Fruit fly (Drosophila melanogaster) whole organism, wandering third instar larva: ENCODE data around the gene CG1239.

Experiments used
- Abd-B ChIP-seq: fragments of >200 bp; optimal IDR thresholded peaks from 2 replicates; lab custom pipeline; 2017; ENCODE audit warnings: missing biosample characterization, missing genetic modification characterization
- CG32264 ChIP-seq: fragments of 200-800 bp; sonication (Bioruptor generic); optimal IDR thresholded peaks from 2 replicates; lab custom pipeline; 2016; ENCODE audit warnings: missing biosample characterization, missing genetic modification characterization
- CG9705 ChIP-seq: fragments of 200-800 bp; sonication (Bioruptor generic); optimal IDR thresholded peaks from 2 replicates; lab custom pipeline; 2018; ENCODE audit warnings: missing biosample characterization, mild to moderate bottlenecking, missing genetic modification characterization
- CrebA ChIP-seq: fragments of 200-800 bp; sonication (Bioruptor generic); optimal IDR thresholded peaks from 2 replicates; lab custom pipeline; 2016; ENCODE audit warnings: missing biosample characterization, mild to moderate bottlenecking, missing genetic modification characterization, borderline replicate concordance
- Dif ChIP-seq: fragments of 200-275, 200-300 bp; sonication (Bioruptor generic); optimal IDR thresholded peaks from 2 replicates; lab custom pipeline; 2018; ENCODE audit warnings: missing biosample characterization, missing genetic modification characterization; ENCODE audit not compliant: partially characterized antibody
- GATAd ChIP-seq: sonication (Bioruptor generic); optimal IDR thresholded peaks from 2 replicates; lab custom pipeline; 2016; ENCODE audit warnings: missing biosample characterization, missing genetic modification characterization
- HLH106 ChIP-seq: fragments of 200-800 bp; optimal IDR thresholded peaks from 3 replicates; lab custom pipeline; 2019; ENCODE audit warnings: missing biosample characterization, mild to moderate bottlenecking, missing genetic modification characterization, moderate library complexity
- Hr83 ChIP-seq: fragments of 200-300 bp; sonication (Bioruptor generic); optimal IDR thresholded peaks from 2 replicates; lab custom pipeline; 2016; ENCODE audit warnings: missing biosample characterization, mild to moderate bottlenecking, missing genetic modification characterization, moderate library complexity; ENCODE audit not compliant: poor library complexity, severe bottlenecking
- Jra ChIP-seq: sonication (Bioruptor generic); optimal IDR thresholded peaks from 2 replicates; lab custom pipeline; 2016; ENCODE audit warnings: missing biosample characterization, missing genetic modification characterization
- Mio ChIP-seq: sonication (Bioruptor generic); optimal IDR thresholded peaks from 2 replicates; lab custom pipeline; 2016; ENCODE audit warnings: missing biosample characterization, missing genetic modification characterization
- Myc ChIP-seq: fragments of >200 bp; optimal IDR thresholded peaks from 2 replicates; lab custom pipeline; 2017
- N ChIP-seq: fragments of >200 bp; optimal IDR thresholded peaks from 2 replicates; lab custom pipeline; 2018; ENCODE audit warnings: missing biosample characterization, missing external identifiers, missing genetic modification characterization
- OdsH ChIP-seq: fragments of 200-800 bp; sonication (Bioruptor generic); optimal IDR thresholded peaks from 2 replicates; lab custom pipeline; 2016; ENCODE audit warnings: missing biosample characterization, mild to moderate bottlenecking, missing genetic modification characterization
- Rel ChIP-seq, 2 experiments: fragments of 200-800 bp; sonication (Bioruptor generic) in 1 of 2; optimal IDR thresholded peaks; 2 replicates in 1 of 2; 3 replicates in 1 of 2; lab custom pipeline; 2016 to 2019; ENCODE audit warnings: mild to moderate bottlenecking in 2 of 2, missing biosample characterization in 2 of 2, missing genetic modification characterization in 2 of 2, moderate library complexity in 1 of 2
- Sp1 ChIP-seq: fragments of 200-800 bp; sonication (Bioruptor generic); optimal IDR thresholded peaks from 3 replicates; lab custom pipeline; 2019; ENCODE audit warnings: missing biosample characterization, mild to moderate bottlenecking, missing genetic modification characterization, moderate library complexity
- br ChIP-seq: fragments of 200-800 bp; sonication (Bioruptor generic); optimal IDR thresholded peaks from 2 replicates; lab custom pipeline; 2016; ENCODE audit warnings: missing biosample characterization, missing genetic modification characterization
- brk ChIP-seq: fragments of 200-800 bp; sonication (Bioruptor generic); optimal IDR thresholded peaks from 2 replicates; lab custom pipeline; 2016; ENCODE audit warnings: missing biosample characterization, mild to moderate bottlenecking, missing genetic modification characterization
- dl ChIP-seq, 2 experiments: fragments of 175-275, 200-275 bp in 1 of 2; fragments of 200-275 bp in 1 of 2; sonication (Bioruptor generic); optimal IDR thresholded peaks; lab custom pipeline; 2018; ENCODE audit warnings: mild to moderate bottlenecking in 2 of 2, missing biosample characterization in 2 of 2, missing genetic modification characterization in 2 of 2, moderate library complexity in 2 of 2; ENCODE audit not compliant: partially characterized antibody in 2 of 2, insufficient read depth in 1 of 2
- dmrt93B ChIP-seq: fragments of 200-800 bp; sonication (Bioruptor generic); optimal IDR thresholded peaks from 2 replicates; lab custom pipeline; 2018; ENCODE audit warnings: missing biosample characterization, mild to moderate bottlenecking, missing genetic modification characterization
- dsf ChIP-seq: sonication (Bioruptor generic); optimal IDR thresholded peaks from 2 replicates; lab custom pipeline; 2016; ENCODE audit warnings: missing biosample characterization, missing genetic modification characterization, borderline replicate concordance
- ey ChIP-seq: fragments of 200-800 bp; sonication (Bioruptor generic); optimal IDR thresholded peaks from 2 replicates; lab custom pipeline; 2016; ENCODE audit warnings: missing biosample characterization, missing genetic modification characterization
- foxo ChIP-seq, 2 experiments: fragments of 200-800 bp; sonication (Bioruptor generic); optimal IDR thresholded peaks; 2 replicates in 1 of 2; 3 replicates in 1 of 2; lab custom pipeline; 2016 to 2017; ENCODE audit warnings: missing biosample characterization in 2 of 2, missing genetic modification characterization in 2 of 2
- fru ChIP-seq: fragments of 200-800 bp; sonication (Bioruptor generic); optimal IDR thresholded peaks from 3 replicates; lab custom pipeline; 2016; ENCODE audit warnings: missing biosample characterization, mild to moderate bottlenecking, missing genetic modification characterization
- h ChIP-seq: fragments of 200-800 bp; sonication (Bioruptor generic); optimal IDR thresholded peaks from 3 replicates; lab custom pipeline; 2016; ENCODE audit warnings: missing biosample characterization, mild to moderate bottlenecking, missing genetic modification characterization
- jim ChIP-seq: fragments of 175-275, 200-325 bp; sonication (Bioruptor generic); optimal IDR thresholded peaks from 2 replicates; lab custom pipeline; 2016; ENCODE audit warnings: missing biosample characterization, mild to moderate bottlenecking, missing genetic modification characterization
- lola ChIP-seq: fragments of >200 bp; optimal IDR thresholded peaks from 2 replicates; lab custom pipeline; 2017; ENCODE audit warnings: missing biosample characterization, missing genetic modification characterization
- pan ChIP-seq: fragments of >200 bp; optimal IDR thresholded peaks from 2 replicates; lab custom pipeline; 2017
- psq ChIP-seq: fragments of 200-800 bp; sonication (Bioruptor generic); optimal IDR thresholded peaks from 3 replicates; lab custom pipeline; 2017; ENCODE audit warnings: missing biosample characterization, mild to moderate bottlenecking, missing genetic modification characterization, moderate library complexity
- rgr ChIP-seq: fragments of 200-800 bp; sonication (Bioruptor generic); optimal IDR thresholded peaks from 3 replicates; lab custom pipeline; 2016; ENCODE audit warnings: missing biosample characterization, mild to moderate bottlenecking, missing genetic modification characterization
- sage ChIP-seq: fragments of 200-800 bp; sonication (Bioruptor generic); optimal IDR thresholded peaks from 2 replicates; lab custom pipeline; 2016; ENCODE audit warnings: missing biosample characterization, mild to moderate bottlenecking, missing genetic modification characterization
- sv ChIP-seq: fragments of 200-800 bp; sonication (Bioruptor generic); optimal IDR thresholded peaks from 3 replicates; lab custom pipeline; 2016; ENCODE audit warnings: missing biosample characterization, missing genetic modification characterization
- tai ChIP-seq: sonication (Bioruptor generic); optimal IDR thresholded peaks from 2 replicates; lab custom pipeline; 2016; ENCODE audit warnings: missing biosample characterization, missing genetic modification characterization
- woc ChIP-seq: sonication (Bioruptor generic); optimal IDR thresholded peaks from 2 replicates; lab custom pipeline; 2016; ENCODE audit warnings: missing biosample characterization, mild to moderate bottlenecking, missing genetic modification characterization

The CG1239 gene

DNA sequence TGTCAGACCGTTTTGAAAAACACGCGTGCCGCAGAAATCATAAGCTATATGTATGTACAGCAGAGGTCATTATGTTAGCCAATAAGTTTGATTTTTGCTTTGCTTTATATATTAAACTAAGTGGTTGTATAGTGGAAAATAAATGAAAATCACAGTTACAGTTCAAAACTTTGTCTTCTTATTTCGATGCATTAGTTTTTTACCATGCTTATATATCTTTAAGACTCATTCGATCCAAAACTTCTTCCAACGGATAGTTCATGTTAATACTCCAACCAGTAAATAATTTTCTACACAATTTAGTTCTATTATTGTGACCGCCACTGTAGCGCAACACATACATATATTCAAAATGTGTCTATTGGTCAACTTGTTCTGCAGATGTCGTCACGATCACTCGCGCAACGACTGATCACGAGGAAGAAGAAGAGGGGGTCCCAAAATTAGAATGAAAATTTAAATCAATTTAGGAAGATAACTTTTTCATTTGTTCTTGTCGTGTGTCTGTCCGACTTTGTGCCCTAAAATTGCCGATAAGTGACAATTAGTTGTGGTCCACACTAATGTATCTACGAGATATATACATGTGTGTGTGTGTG lies 27.7 kb upstream of the CG1239 start:
- peak in 1 of 2 experiments; percentile 53 for TF ChIP-seq foxo (GFP tag; optimal IDR thresholded peaks at IDR 0.05; lab: Kevin White, UChicago)
- TF ChIP-seq fru (GFP tag; lab: Kevin White, UChicago), result no peak
- TF ChIP-seq dl (GFP tag; optimal IDR thresholded peaks at IDR 0.05; lab: Kevin White, UChicago; ENCODE audit: insufficient read depth in 1 of 2, partially characterized antibody in 2 of 2), result no peak
- TF ChIP-seq Abd-B (GFP tag; lab: Kevin White, UChicago), result no peak
- TF ChIP-seq HLH106 (tag; lab: Kevin White, UChicago), result peak; percentile 53
- peak; percentile 7 for TF ChIP-seq sv
- no peak for TF ChIP-seq CG9705 (GFP tag; lab: Kevin White, UChicago)
- TF ChIP-seq Dif (GFP tag; lab: Kevin White, UChicago), result no peak
- TF ChIP-seq Hr83 (GFP tag; lab: Kevin White, UChicago), result no peak
- peak; percentile 40 for TF ChIP-seq ey (GFP tag; lab: Kevin White, UChicago)
- no peak for TF ChIP-seq psq (GFP tag; lab: Kevin White, UChicago)
- TF ChIP-seq dsf (GFP tag; lab: Kevin White, UChicago), result no peak
- TF ChIP-seq GATAd, result no peak
- no peak for TF ChIP-seq sage (GFP tag; lab: Kevin White, UChicago)
- TF ChIP-seq br, result no peak
- no peak for TF ChIP-seq CrebA (GFP tag; lab: Kevin White, UChicago)
- peak; percentile 22 for TF ChIP-seq dmrt93B (GFP tag; lab: Kevin White, UChicago)
- TF ChIP-seq brk (GFP tag; lab: Kevin White, UChicago), result no peak
- TF ChIP-seq Myc, result no peak
- TF ChIP-seq woc (GFP tag; lab: Kevin White, UChicago), result no peak
- no peak for TF ChIP-seq OdsH (GFP tag; lab: Kevin White, UChicago)
- no peak for TF ChIP-seq jim (GFP tag; lab: Kevin White, UChicago)
- TF ChIP-seq Mio (GFP tag; lab: Kevin White, UChicago), result no peak
- TF ChIP-seq Jra (GFP tag; lab: Kevin White, UChicago), result no peak
- TF ChIP-seq rgr (GFP tag; lab: Kevin White, UChicago), result peak; percentile 26
- TF ChIP-seq lola, result no peak
- TF ChIP-seq h (GFP tag; lab: Kevin White, UChicago), result peak; percentile 63
- TF ChIP-seq tai (GFP tag; lab: Kevin White, UChicago), result no peak

- TF ChIP-seq fru (GFP tag; lab: Kevin White, UChicago) (no peak), foxo (GFP tag; optimal IDR thresholded peaks at IDR 0.05; lab: Kevin White, UChicago) (no peak), pan (lab: Kevin White, UChicago) (no peak), Jra (GFP tag; lab: Kevin White, UChicago) (no peak), Rel (GFP tag; optimal IDR thresholded peaks at IDR 0.05; lab: Kevin White, UChicago) (no peak), Rel (tag; optimal IDR thresholded peaks at IDR 0.05; lab: Kevin White, UChicago) (no peak), Dif (GFP tag; lab: Kevin White, UChicago) (no peak), tai (GFP tag; lab: Kevin White, UChicago) (no peak), Abd-B (GFP tag; lab: Kevin White, UChicago) (no peak), psq (GFP tag; lab: Kevin White, UChicago) (no peak), sage (GFP tag; lab: Kevin White, UChicago) (no peak), br (no peak)
- TF ChIP-seq, all 38 proteins: peak for 0
These were observed 16.5 kb upstream of the CG1239 start, which contains the start of gene cas for dm6 chr3R:5716755-5717309. TSS of gene cas (minus strand) at chr3R:5716805.

dm6 chr3R:5723122-5723521 lies 10.2 kb upstream of the CG1239 start:
- no peak for TF ChIP-seq OdsH (GFP tag; lab: Kevin White, UChicago)
- no peak for TF ChIP-seq N
- TF ChIP-seq Myc, result no peak
- TF ChIP-seq lola, result no peak
- TF ChIP-seq HLH106 (tag; lab: Kevin White, UChicago), result no peak
- TF ChIP-seq woc (GFP tag; lab: Kevin White, UChicago), result no peak
- no peak for TF ChIP-seq dl (GFP tag; optimal IDR thresholded peaks at IDR 0.05; lab: Kevin White, UChicago; ENCODE audit: insufficient read depth in 1 of 2, partially characterized antibody in 2 of 2)
- no peak for TF ChIP-seq h (GFP tag; lab: Kevin White, UChicago)
- no peak for TF ChIP-seq Sp1 (GFP tag; lab: Kevin White, UChicago)
- no peak for TF ChIP-seq Jra (GFP tag; lab: Kevin White, UChicago)
- no peak for TF ChIP-seq CG32264 (GFP tag; lab: Kevin White, UChicago)
- no peak for TF ChIP-seq Hr83 (GFP tag; lab: Kevin White, UChicago)
- no peak for TF ChIP-seq sage (GFP tag; lab: Kevin White, UChicago)
- no peak for TF ChIP-seq jim (GFP tag; lab: Kevin White, UChicago)
- TF ChIP-seq, all 38 proteins: peak for 0
